Worm (Caenorhabditis elegans) whole organism, L1 larva: Measurements from ENCODE around the gene Y57G11C.36.

Experiments
- aha-1 ChIP-seq: fragments of 150-350 bp; optimal IDR thresholded peaks from 2 replicates; lab custom pipeline; 2014; ENCODE audit warnings: missing biosample characterization, missing genetic modification characterization
- aly-2 ChIP-seq: fragments of 150-350 bp; optimal IDR thresholded peaks from 2 replicates; lab custom pipeline; 2014; ENCODE audit warnings: missing biosample characterization, missing genetic modification characterization
- ceh-63 ChIP-seq: fragments of 200-800 bp; sonication (Bioruptor generic); optimal IDR thresholded peaks from 2 replicates; lab custom pipeline; 2018; ENCODE audit warnings: mild to moderate bottlenecking, missing genetic modification characterization, missing compliant biosample characterization
- ces-1 ChIP-seq: fragments of 150-350 bp; optimal IDR thresholded peaks from 2 replicates; lab custom pipeline; 2014; ENCODE audit warnings: missing biosample characterization, missing genetic modification reagents, missing genetic modification characterization
- elt-3 ChIP-seq, 6 experiments: fragments of 150-350 bp in 1 of 6; sonication (generic microtip); optimal IDR thresholded peaks; 2 replicates each; lab custom pipeline; 2017 to 2018; ENCODE audit warnings: missing biosample characterization in 6 of 6, missing genetic modification characterization in 6 of 6, inconsistent platforms in 1 of 6
- hpl-2 ChIP-seq: fragments of 150-350 bp; optimal IDR thresholded peaks from 2 replicates; lab custom pipeline; 2014; ENCODE audit warnings: missing biosample characterization, missing genetic modification reagents, missing genetic modification characterization
- mef-2 ChIP-seq: fragments of 150-350 bp; optimal IDR thresholded peaks from 2 replicates; lab custom pipeline; 2014; ENCODE audit warnings: missing biosample characterization, missing genetic modification characterization
- mep-1 ChIP-seq: fragments of 150-350 bp; optimal IDR thresholded peaks from 2 replicates; lab custom pipeline; 2014; ENCODE audit warnings: missing biosample characterization, missing genetic modification characterization
- nhr-11 ChIP-seq: fragments of 150-350 bp; optimal IDR thresholded peaks from 2 replicates; lab custom pipeline; 2014; ENCODE audit warnings: missing biosample characterization, missing genetic modification characterization
- nhr-12 ChIP-seq: sonication (generic microtip); optimal IDR thresholded peaks from 2 replicates; lab custom pipeline; 2017; ENCODE audit warnings: missing biosample characterization, missing genetic modification characterization
- nhr-28 ChIP-seq: fragments of 150-350 bp; optimal IDR thresholded peaks from 2 replicates; lab custom pipeline; 2014; ENCODE audit warnings: missing biosample characterization, missing genetic modification characterization
- nhr-76 ChIP-seq: sonication (generic microtip); optimal IDR thresholded peaks from 2 replicates; lab custom pipeline; 2017; ENCODE audit warnings: missing biosample characterization, missing genetic modification characterization
- pag-3 ChIP-seq: sonication (generic microtip); optimal IDR thresholded peaks from 2 replicates; lab custom pipeline; 2017; ENCODE audit warnings: missing genetic modification characterization, mild to moderate bottlenecking, missing compliant biosample characterization, antibody characterized with exemption, borderline replicate concordance; ENCODE audit not compliant: insufficient read depth
- unc-62 ChIP-seq: fragments of 150-350 bp; optimal IDR thresholded peaks from 2 replicates; lab custom pipeline; 2014; ENCODE audit warnings: missing biosample characterization, missing genetic modification reagents, missing genetic modification characterization

DNA sequence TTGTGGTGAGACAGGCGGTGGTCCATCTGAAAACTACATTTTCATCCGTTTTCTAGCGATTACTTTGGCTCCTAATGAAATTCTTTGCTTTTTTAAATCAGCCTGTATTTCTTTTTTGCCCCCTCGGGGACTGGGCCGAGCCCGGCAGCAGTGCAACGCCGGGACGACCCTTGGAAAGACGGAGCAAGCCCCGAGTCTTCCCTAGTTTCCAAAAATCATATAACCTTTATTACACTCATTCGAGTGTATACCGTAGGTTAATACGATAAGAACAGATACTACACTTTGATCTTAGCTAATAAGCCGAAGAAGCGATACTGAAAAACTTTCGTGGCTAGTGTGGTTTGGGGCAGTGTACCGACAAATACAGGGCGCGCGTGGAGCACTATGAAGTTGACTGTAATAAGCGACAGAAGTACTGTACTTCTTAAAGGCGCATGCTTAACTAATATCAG, 8.8 kb downstream of the Y57G11C.36 start:
- TF ChIP-seq nhr-76 (no peak), aha-1 (tag; lab: Kevin White, UChicago) (no peak), ceh-63 (GFP tag; lab: Kevin White, UChicago) (no peak), elt-3 (tag; optimal IDR thresholded peaks at IDR 0.05; lab: Kevin White, UChicago) (no peak), ces-1 (GFP tag; lab: Kevin White, UChicago) (no peak), pag-3 (tag; lab: Kevin White, UChicago) (no peak), nhr-12 (tag; lab: Kevin White, UChicago) (no peak), unc-62 (GFP tag; lab: Kevin White, UChicago) (no peak), nhr-11 (tag; lab: Kevin White, UChicago) (no peak), mef-2 (tag; lab: Kevin White, UChicago) (no peak), hpl-2 (GFP tag; lab: Kevin White, UChicago) (no peak), aly-2 (no peak), mep-1 (tag; lab: Kevin White, UChicago) (no peak), nhr-28 (tag; lab: Kevin White, UChicago) (no peak)
